Worm (Caenorhabditis elegans) whole organism, L4/young adult: ENCODE results near the gene F14D7.14.

Source experiments
- W03F9.2 ChIP-seq: fragments of 150-350 bp; optimal IDR thresholded peaks from 2 replicates; lab custom pipeline; 2014; ENCODE audit warnings: missing biosample characterization, missing genetic modification characterization
- him-1 ChIP-seq: sonication (generic microtip); optimal IDR thresholded peaks from 2 replicates; lab custom pipeline; 2016; ENCODE audit warnings: missing genotype, missing genetic modification reagents, missing genetic modification characterization, missing compliant biosample characterization

DNA sequence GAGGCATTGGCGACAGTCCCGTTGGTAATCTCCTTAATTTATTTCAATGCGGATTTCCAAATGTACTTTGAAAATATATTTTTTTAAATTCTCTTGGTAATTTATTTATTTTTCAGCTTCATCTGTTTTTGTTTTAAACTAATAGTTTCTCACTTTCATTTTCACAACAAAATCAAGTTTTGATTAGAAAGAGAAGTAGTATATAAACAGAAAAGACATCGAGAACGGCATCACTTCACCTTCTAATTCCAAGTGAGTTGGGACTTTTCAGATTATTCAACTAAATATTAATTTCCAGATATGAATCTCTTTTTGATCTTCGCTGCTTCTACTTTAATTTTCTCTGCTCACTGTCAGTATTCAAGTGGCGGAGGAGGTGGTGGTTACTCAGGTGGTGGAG, 10.5 kb downstream of the F14D7.14 start, which contains the start of gene F47B8.14:
- TF ChIP-seq W03F9.2 (tag; lab: Kevin White, UChicago) (no peak), him-1 (tag; lab: Kevin White, UChicago) (no peak)
